Worm (Caenorhabditis elegans) whole organism, L4 larva: ENCODE results near the gene hif-1.

ENCODE experiments used
- F10B5.3 ChIP-seq: sonication (generic microtip); optimal IDR thresholded peaks from 2 replicates; lab custom pipeline; 2016; ENCODE audit warnings: mild to moderate bottlenecking, missing genetic modification characterization, missing compliant biosample characterization
- F26F4.8 ChIP-seq: fragments of 200-800 bp; sonication (Bioruptor generic); conservative IDR thresholded peaks from 2 replicates; pipeline ENCODE4 v1.3.6; 2022; ENCODE audit warnings: missing genetic modification characterization, missing compliant biosample characterization
- Y105C5A.15 ChIP-seq: fragments of 200-800 bp; sonication (Bioruptor generic); IDR thresholded peaks from 2 replicates; pipeline ENCODE4 v1.3.6; 2022; ENCODE audit warnings: missing genetic modification characterization, missing compliant biosample characterization
- Y5F2A.4 ChIP-seq: fragments of 200-800 bp; sonication (Bioruptor generic); optimal IDR thresholded peaks from 2 replicates; lab custom pipeline; 2018; ENCODE audit warnings: mild to moderate bottlenecking, missing genetic modification characterization, missing compliant biosample characterization
- ZK337.2 ChIP-seq: fragments of 200-800 bp; sonication (Bioruptor generic); IDR thresholded peaks from 2 replicates; pipeline ENCODE4 v1.3.6; 2022; ENCODE audit warnings: missing genetic modification reagents, missing genetic modification characterization, missing compliant biosample characterization
- aha-1 ChIP-seq: fragments of 150-350 bp; peaks from one replicate; lab custom pipeline; 2014; ENCODE audit warnings: missing biosample characterization, missing genetic modification characterization
- ama-1 ChIP-seq: fragments of 150-350 bp; optimal IDR thresholded peaks from 2 replicates; lab custom pipeline; 2014; ENCODE audit warnings: inconsistent platforms, mixed read lengths
- ceh-20 ChIP-seq: fragments of 200-800 bp; sonication (Bioruptor generic); IDR thresholded peaks from 2 replicates; pipeline ENCODE4 v1.3.6; 2022; ENCODE audit warnings: missing genetic modification reagents, missing genetic modification characterization, missing compliant biosample characterization
- ceh-28 ChIP-seq: fragments of 150-350 bp; optimal IDR thresholded peaks from 2 replicates; lab custom pipeline; 2014; ENCODE audit warnings: missing biosample characterization, missing genetic modification reagents, missing genetic modification characterization
- ceh-62 ChIP-seq: sonication (generic microtip); optimal IDR thresholded peaks from 2 replicates; lab custom pipeline; 2017; ENCODE audit warnings: missing biosample characterization, missing genetic modification characterization
- ces-1 ChIP-seq: fragments of 150-350 bp; sonication (generic microtip); optimal IDR thresholded peaks from 4 replicates; lab custom pipeline; 2014; ENCODE audit warnings: missing biosample characterization, missing genetic modification reagents, missing genetic modification characterization
- ctbp-1 ChIP-seq: fragments of 200-800 bp; sonication (Bioruptor generic); IDR thresholded peaks from 2 replicates; pipeline ENCODE4 v1.3.6; 2022; ENCODE audit warnings: missing genetic modification reagents, missing genetic modification characterization, missing compliant biosample characterization
- daf-12 ChIP-seq: fragments of 150-350 bp; optimal IDR thresholded peaks from 2 replicates; lab custom pipeline; 2014; ENCODE audit warnings: missing biosample characterization, missing genetic modification reagents, missing genetic modification characterization
- daf-16 ChIP-seq, 3 experiments: sonication (generic microtip); optimal IDR thresholded peaks; 2 replicates each; lab custom pipeline; 2016 to 2017; ENCODE audit warnings: missing genetic modification characterization in 3 of 3, missing genetic modification reagents in 3 of 3, mild to moderate bottlenecking in 2 of 3, missing compliant biosample characterization in 2 of 3, missing biosample characterization in 1 of 3, moderate library complexity in 1 of 3
- daf-8 ChIP-seq: fragments of 200-800 bp; sonication (Bioruptor generic); IDR thresholded peaks from 2 replicates; pipeline ENCODE4 v1.3.6; 2022; ENCODE audit warnings: missing genetic modification characterization, missing compliant biosample characterization
- dmd-6 ChIP-seq: fragments of 200-800 bp; sonication (Bioruptor generic); IDR thresholded peaks from 2 replicates; pipeline ENCODE4 v1.3.6; 2022; ENCODE audit warnings: missing genetic modification reagents, missing genetic modification characterization, missing compliant biosample characterization
- dve-1 ChIP-seq: sonication (generic microtip); optimal IDR thresholded peaks from 2 replicates; lab custom pipeline; 2017; ENCODE audit warnings: antibody characterized with exemption, mild to moderate bottlenecking, missing genetic modification characterization, missing compliant biosample characterization; ENCODE audit not compliant: insufficient read depth
- hif-1 ChIP-seq, 2 experiments: sonication (generic microtip); optimal IDR thresholded peaks; 2 replicates each; lab custom pipeline; 2016 to 2017; ENCODE audit warnings: missing compliant biosample characterization in 2 of 2, missing genetic modification characterization in 2 of 2, missing genetic modification reagents in 2 of 2, missing genotype in 2 of 2, mild to moderate bottlenecking in 1 of 2
- hlh-11 ChIP-seq: fragments of 200-800 bp; sonication (Bioruptor generic); optimal IDR thresholded peaks from 2 replicates; lab custom pipeline; 2018; ENCODE audit warnings: mild to moderate bottlenecking, missing genetic modification characterization, missing compliant biosample characterization
- hlh-30 ChIP-seq: sonication (generic microtip); optimal IDR thresholded peaks from 2 replicates; lab custom pipeline; 2017; ENCODE audit warnings: antibody characterized with exemption, mild to moderate bottlenecking, missing genetic modification characterization, missing compliant biosample characterization; ENCODE audit not compliant: insufficient read depth
- jun-1 ChIP-seq: fragments of 150-350 bp; optimal IDR thresholded peaks from 2 replicates; lab custom pipeline; 2014; ENCODE audit warnings: missing biosample characterization, missing genetic modification reagents, missing genetic modification characterization
- lin-13 ChIP-seq: fragments of 150-350 bp; optimal IDR thresholded peaks from 2 replicates; lab custom pipeline; 2014; ENCODE audit warnings: missing biosample characterization, missing genetic modification reagents, missing genetic modification characterization
- mes-2 ChIP-seq: sonication (generic microtip); optimal IDR thresholded peaks from 2 replicates; lab custom pipeline; 2016; ENCODE audit warnings: missing genotype, mild to moderate bottlenecking, missing genetic modification characterization, missing compliant biosample characterization; ENCODE audit not compliant: poor library complexity, severe bottlenecking
- mxl-2 ChIP-seq: fragments of 200-800 bp; sonication (Bioruptor generic); conservative IDR thresholded peaks from 2 replicates; pipeline ENCODE4 v1.3.6; 2022; ENCODE audit warnings: missing genetic modification reagents, missing genetic modification characterization, missing compliant biosample characterization
- mxl-3 ChIP-seq: fragments of 200-800 bp; sonication (Bioruptor generic); optimal IDR thresholded peaks from 2 replicates; lab custom pipeline; 2018; ENCODE audit warnings: mild to moderate bottlenecking, missing genetic modification characterization, missing compliant biosample characterization
- nhr-25 ChIP-seq: sonication (generic microtip); optimal IDR thresholded peaks from 2 replicates; lab custom pipeline; 2017; ENCODE audit warnings: missing genetic modification characterization, mild to moderate bottlenecking, missing compliant biosample characterization, antibody characterized with exemption, moderate library complexity, borderline replicate concordance; ENCODE audit not compliant: insufficient read depth
- nhr-28 ChIP-seq: fragments of 150-350 bp; optimal IDR thresholded peaks from 2 replicates; lab custom pipeline; 2014; ENCODE audit warnings: missing biosample characterization, missing genetic modification characterization
- nhr-42 ChIP-seq: fragments of 200-800 bp; sonication (Bioruptor generic); IDR thresholded peaks from 2 replicates; pipeline ENCODE4 v1.3.6; 2022; ENCODE audit warnings: missing genetic modification characterization, missing compliant biosample characterization
- nhr-48 ChIP-seq: sonication (generic microtip); optimal IDR thresholded peaks from 2 replicates; lab custom pipeline; 2016; ENCODE audit warnings: mild to moderate bottlenecking, missing genetic modification characterization, missing compliant biosample characterization
- pqm-1 ChIP-seq: sonication (generic microtip); optimal IDR thresholded peaks from 2 replicates; lab custom pipeline; 2017; ENCODE audit warnings: missing biosample characterization, missing genetic modification characterization
- spr-3 ChIP-seq: fragments of 200-800 bp; sonication (Bioruptor generic); optimal IDR thresholded peaks from 2 replicates; lab custom pipeline; 2018; ENCODE audit warnings: mild to moderate bottlenecking, missing genetic modification characterization, missing compliant biosample characterization
- tag-97 ChIP-seq: fragments of 200-800 bp; sonication (Bioruptor generic); IDR thresholded peaks from 2 replicates; pipeline ENCODE4 v1.3.6; 2022; ENCODE audit warnings: missing genetic modification characterization, missing compliant biosample characterization
- unc-62 ChIP-seq, 3 experiments: fragments of 150-350 bp in 1 of 3; sonication (generic microtip); optimal IDR thresholded peaks in 2 of 3; peaks in 1 of 3; 1 replicate in 1 of 3; 2 replicates in 2 of 3; lab custom pipeline; 2014 to 2017; ENCODE audit warnings: missing biosample characterization in 3 of 3, missing genetic modification characterization in 3 of 3, missing genetic modification reagents in 3 of 3, missing genotype in 1 of 3
- zag-1 ChIP-seq: fragments of 150-350 bp; optimal IDR thresholded peaks from 2 replicates; lab custom pipeline; 2014; ENCODE audit warnings: missing biosample characterization, missing genetic modification characterization

Gene hif-1

ce11 chrV:20778257-20778697 is 1.9 kb upstream of the hif-1 start (continued):
- TF ChIP-seq F10B5.3 (tag; lab: Kevin White, UChicago), result peak; percentile 75
- no peak for TF ChIP-seq ceh-62 (tag; lab: Kevin White, UChicago)
- TF ChIP-seq dmd-6 (GFP tag; lab: Robert Waterston, UW), result peak; percentile 96
- peak; percentile 76; the same call in 1 of the 2 replicates for TF ChIP-seq nhr-42 (GFP tag; lab: Robert Waterston, UW)
- TF ChIP-seq F26F4.8 (GFP tag; lab: Robert Waterston, UW), result no peak
- TF ChIP-seq Y5F2A.4, result peak; percentile 44
- no peak for TF ChIP-seq ZK337.2
- TF ChIP-seq hif-1 (tag; optimal IDR thresholded peaks at IDR 0.05; lab: Kevin White, UChicago), result peak; percentile 83 to 97
- TF ChIP-seq nhr-25 (tag; lab: Kevin White, UChicago), result peak; percentile 92
- TF ChIP-seq tag-97, result no peak
- TF ChIP-seq spr-3 (GFP tag; lab: Kevin White, UChicago), result peak; percentile 52
- peak; percentile 90 for TF ChIP-seq jun-1 (tag; lab: Kevin White, UChicago)
- TF ChIP-seq ces-1 (GFP tag; lab: Kevin White, UChicago), result peak; percentile 69
- peak; percentile 98 for TF ChIP-seq hlh-11 (tag; lab: Kevin White, UChicago)
- TF ChIP-seq hlh-30 (tag; lab: Kevin White, UChicago), result peak; percentile 99

- TF ChIP-seq ceh-28, result peak; percentile 10
- TF ChIP-seq zag-1 (tag; lab: Kevin White, UChicago), result no peak
- peak; percentile 22 for TF ChIP-seq dve-1
- TF ChIP-seq lin-13 (GFP tag; lab: Kevin White, UChicago), result no peak
- TF ChIP-seq hlh-11 (tag; lab: Kevin White, UChicago), result peak; percentile 56
- TF ChIP-seq nhr-28 (tag; lab: Kevin White, UChicago), result peak; percentile 48
- peak; percentile 53 for TF ChIP-seq hlh-30 (tag; lab: Kevin White, UChicago)
- TF ChIP-seq dmd-6 (GFP tag; lab: Robert Waterston, UW), result peak; percentile 36; the same call in 1 of the 2 replicates
- peak; percentile 13 for TF ChIP-seq pqm-1 (tag; lab: Kevin White, UChicago)
- peak; percentile 2 for TF ChIP-seq mxl-3 (GFP tag; lab: Kevin White, UChicago)
- no peak for TF ChIP-seq daf-16 (GFP tag; optimal IDR thresholded peaks at IDR 0.05; lab: Kevin White, UChicago)
- peak; percentile 71 for TF ChIP-seq daf-16 (tag; optimal IDR thresholded peaks at IDR 0.05; lab: Kevin White, UChicago)
- peak; percentile 14 for TF ChIP-seq ama-1 (lab: Kevin White, UChicago)
- TF ChIP-seq daf-8 (GFP tag; lab: Robert Waterston, UW), result no peak
Measured at ce11 chrV:20778886-20779285, 1.3 kb upstream of the hif-1 start.

- TF ChIP-seq ctbp-1 (GFP tag; lab: Robert Waterston, UW) (no peak), jun-1 (tag; lab: Kevin White, UChicago) (no peak), nhr-48 (no peak), nhr-28 (tag; lab: Kevin White, UChicago) (peak; percentile 31), daf-16 (GFP tag; optimal IDR thresholded peaks at IDR 0.05; lab: Kevin White, UChicago) (no peak), daf-16 (tag; optimal IDR thresholded peaks at IDR 0.05; lab: Kevin White, UChicago) (peak; percentile 14), unc-62 (GFP tag; optimal IDR thresholded peaks at IDR 0.05 in 1 of 2; lab: Kevin White, UChicago) (peak in 1 of 2 experiments; percentile 1), unc-62 (tag; optimal IDR thresholded peaks at IDR 0.05; lab: Kevin White, UChicago) (no peak), hlh-30 (tag; lab: Kevin White, UChicago) (peak; percentile 1), ceh-20 (GFP tag; lab: Robert Waterston, UW) (0 out of 2 replicates have a peak, but pooled peaks have one; percentile 41), aha-1 (tag; lab: Kevin White, UChicago) (peak; percentile 47)
Measured at ce11 chrV:20779707-20780346, 380 bp upstream of the hif-1 start.

ce11 chrV:20781346-20781952 is 1.2 kb downstream of the hif-1 start:
- TF ChIP-seq mxl-2 (GFP tag; lab: Robert Waterston, UW) (no peak), daf-8 (GFP tag; lab: Robert Waterston, UW) (no peak), aha-1 (tag; lab: Kevin White, UChicago) (peak; percentile 97), ctbp-1 (GFP tag; lab: Robert Waterston, UW) (no peak), daf-12 (tag; lab: Kevin White, UChicago) (no peak), dve-1 (peak; percentile 27), mes-2 (peak; percentile 32), unc-62 (GFP tag; optimal IDR thresholded peaks at IDR 0.05 in 1 of 2; lab: Kevin White, UChicago) (peak in 1 of 2 experiments; percentile 51), unc-62 (tag; optimal IDR thresholded peaks at IDR 0.05; lab: Kevin White, UChicago) (no peak), Y105C5A.15 (GFP tag; lab: Robert Waterston, UW) (no peak), ama-1 (lab: Kevin White, UChicago) (no peak)
